Worm (Caenorhabditis elegans) whole organism, late embryonic: Measurements from ENCODE around the gene C52E2.3.
"Not testable (repeated sequence)": the region's sequence is repeated elsewhere in the genome, so short reads cannot be mapped to it uniquely, and the experiment has no call there.

ENCODE experiments used
- ceh-14 ChIP-seq: sonication (generic microtip); optimal IDR thresholded peaks from 2 replicates; lab custom pipeline; 2016; ENCODE audit warnings: missing genotype, missing genetic modification characterization, missing compliant biosample characterization
- ceh-6 ChIP-seq: fragments of 200-800 bp; sonication (Bioruptor generic); optimal IDR thresholded peaks from 2 replicates; lab custom pipeline; 2018; ENCODE audit warnings: mild to moderate bottlenecking, missing genetic modification characterization, missing compliant biosample characterization
- dmd-4 ChIP-seq: sonication (generic microtip); optimal IDR thresholded peaks from 2 replicates; lab custom pipeline; 2016; ENCODE audit warnings: borderline replicate concordance, missing genetic modification characterization, missing compliant biosample characterization
- elt-4 ChIP-seq: sonication (generic microtip); optimal IDR thresholded peaks from 2 replicates; lab custom pipeline; 2016; ENCODE audit warnings: missing genetic modification characterization, missing compliant biosample characterization
- lin-11 ChIP-seq: fragments of 200-800 bp; sonication (Bioruptor generic); optimal IDR thresholded peaks from 2 replicates; lab custom pipeline; 2018; ENCODE audit warnings: mild to moderate bottlenecking, missing genetic modification characterization, missing compliant biosample characterization
- nfya-1 ChIP-seq: sonication (generic microtip); optimal IDR thresholded peaks from 2 replicates; lab custom pipeline; 2017; ENCODE audit warnings: missing genetic modification characterization, mild to moderate bottlenecking, missing compliant biosample characterization, antibody characterized with exemption, moderate library complexity
- odd-2 ChIP-seq: sonication (generic microtip); optimal IDR thresholded peaks from 2 replicates; lab custom pipeline; 2017; ENCODE audit warnings: antibody characterized with exemption, mild to moderate bottlenecking, missing genetic modification characterization, missing compliant biosample characterization
- ttx-3 ChIP-seq: sonication (generic microtip); optimal IDR thresholded peaks from 2 replicates; lab custom pipeline; 2016; ENCODE audit warnings: missing genetic modification reagents, missing genetic modification characterization, missing compliant biosample characterization

DNA sequence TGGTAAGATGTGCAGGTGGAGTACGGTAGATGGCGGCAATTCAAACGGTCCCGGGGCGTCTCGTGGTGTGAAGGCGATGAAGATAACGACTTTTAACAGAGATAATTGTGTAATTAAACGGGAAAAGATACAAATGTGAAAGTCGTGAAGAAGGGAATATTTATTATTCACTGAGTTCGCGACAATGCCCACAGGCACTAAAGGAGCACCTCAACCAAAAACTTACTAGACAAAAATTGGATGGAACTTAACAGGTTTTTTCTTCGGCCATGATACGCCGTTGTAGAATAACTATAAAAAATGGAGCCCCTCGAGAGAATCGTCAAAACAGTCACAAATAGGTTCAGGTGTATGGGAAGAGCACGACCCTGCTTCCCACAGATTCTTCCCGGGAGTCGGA lies 11.3 kb downstream of the C52E2.3 start, which contains the start of gene fbxb-98:
- not testable (repeated sequence) for TF ChIP-seq lin-11 (tag; lab: Kevin White, UChicago); ceh-6 (GFP tag; lab: Kevin White, UChicago); dmd-4 (tag; lab: Kevin White, UChicago); nfya-1 (tag; lab: Kevin White, UChicago); ceh-14 (tag; lab: Kevin White, UChicago); ttx-3 (tag; lab: Kevin White, UChicago); elt-4; odd-2 (tag; lab: Kevin White, UChicago)
